Worm (Caenorhabditis elegans) whole organism, young adult: ENCODE measurements around the gene B0348.1.
A peak's percentile ranks its signal among the peaks of the same experiment; 100 is the strongest.

Source experiments
- D2030.7 ChIP-seq: fragments of 200-800 bp; sonication (Bioruptor generic); IDR thresholded peaks from 2 replicates; pipeline ENCODE4 v1.3.6; 2022; ENCODE audit warnings: missing genetic modification reagents, missing genetic modification characterization, missing compliant biosample characterization
- F33H1.4 ChIP-seq: fragments of 200-800 bp; sonication (Bioruptor generic); IDR thresholded peaks from 2 replicates; pipeline ENCODE4 v1.3.6; 2022; ENCODE audit warnings: missing genetic modification reagents, missing genetic modification characterization, missing compliant biosample characterization
- T07F8.4 ChIP-seq: sonication (generic microtip); optimal IDR thresholded peaks from 2 replicates; lab custom pipeline; 2016; ENCODE audit warnings: mild to moderate bottlenecking, missing genetic modification characterization, moderate library complexity, missing compliant biosample characterization
- Y53F4B.3 ChIP-seq: fragments of 200-800 bp; sonication (Bioruptor generic); IDR thresholded peaks from 2 replicates; pipeline ENCODE4 v1.3.6; 2022; ENCODE audit warnings: missing genetic modification reagents, missing genetic modification characterization, missing compliant biosample characterization
- Y53G8AR.9 ChIP-seq: fragments of 200-800 bp; sonication (Bioruptor generic); conservative IDR thresholded peaks from 2 replicates; pipeline ENCODE4 v1.3.6; 2022; ENCODE audit warnings: missing genetic modification reagents, missing genetic modification characterization, missing compliant biosample characterization
- Y95B8A.8 ChIP-seq: fragments of 200-800 bp; sonication (Bioruptor generic); IDR thresholded peaks from 2 replicates; pipeline ENCODE4 v1.3.6; 2022; ENCODE audit warnings: missing genetic modification reagents, missing genetic modification characterization, missing compliant biosample characterization
- ZK185.1 ChIP-seq: sonication (generic microtip); optimal IDR thresholded peaks from 2 replicates; lab custom pipeline; 2016; ENCODE audit warnings: mild to moderate bottlenecking, missing genetic modification characterization, missing compliant biosample characterization; ENCODE audit not compliant: poor library complexity, severe bottlenecking
- akir-1 ChIP-seq: fragments of 200-800 bp; sonication (Bioruptor generic); optimal IDR thresholded peaks from 2 replicates; lab custom pipeline; 2018; ENCODE audit warnings: mild to moderate bottlenecking, missing genetic modification characterization, moderate library complexity, missing compliant biosample characterization
- ama-1 ChIP-seq, 3 experiments: fragments of 150-350 bp in 1 of 3; sonication (generic microtip) in 2 of 3; optimal IDR thresholded peaks; 2 replicates each; lab custom pipeline; 2014 to 2018; ENCODE audit warnings: missing biosample characterization in 2 of 3, missing genetic modification characterization in 2 of 3, missing genetic modification reagents in 2 of 3
- aptf-2 ChIP-seq: fragments of 200-800 bp; sonication (Bioruptor generic); conservative IDR thresholded peaks from 2 replicates; pipeline ENCODE4 v1.3.6; 2022; ENCODE audit warnings: missing genetic modification reagents, missing genetic modification characterization, missing compliant biosample characterization
- aptf-3 ChIP-seq: fragments of 200-800 bp; sonication (Bioruptor generic); IDR thresholded peaks from 2 replicates; pipeline ENCODE4 v1.3.6; 2022; ENCODE audit warnings: missing genetic modification characterization, missing compliant biosample characterization
- athp-1 ChIP-seq: sonication (generic microtip); optimal IDR thresholded peaks from 2 replicates; lab custom pipeline; 2017; ENCODE audit warnings: mild to moderate bottlenecking, missing genetic modification characterization, missing compliant biosample characterization
- attf-5 ChIP-seq: fragments of 200-800 bp; sonication (Bioruptor generic); optimal IDR thresholded peaks from 2 replicates; lab custom pipeline; 2018; ENCODE audit warnings: mild to moderate bottlenecking, missing genetic modification characterization, missing compliant biosample characterization
- cebp-2 ChIP-seq: fragments of 200-800 bp; sonication (Bioruptor generic); IDR thresholded peaks from 2 replicates; pipeline ENCODE4 v1.3.6; 2022; ENCODE audit warnings: missing genetic modification characterization, missing compliant biosample characterization
- ceh-27 ChIP-seq: fragments of 200-800 bp; sonication (Bioruptor generic); optimal IDR thresholded peaks from 2 replicates; lab custom pipeline; 2018; ENCODE audit warnings: mild to moderate bottlenecking, missing genetic modification characterization, moderate library complexity, missing compliant biosample characterization
- ceh-40 ChIP-seq: fragments of 200-800 bp; sonication (Bioruptor generic); IDR thresholded peaks from 2 replicates; pipeline ENCODE4 v1.3.6; 2022; ENCODE audit warnings: missing genetic modification characterization, missing compliant biosample characterization
- ceh-58 ChIP-seq: fragments of 200-800 bp; sonication (Bioruptor generic); IDR thresholded peaks from 2 replicates; pipeline ENCODE4 v1.3.6; 2022; ENCODE audit warnings: missing genetic modification characterization, missing compliant biosample characterization
- chd-7 ChIP-seq: sonication (generic microtip); optimal IDR thresholded peaks from 2 replicates; lab custom pipeline; 2016; ENCODE audit warnings: mild to moderate bottlenecking, missing genetic modification characterization, moderate library complexity, missing compliant biosample characterization
- die-1 ChIP-seq: sonication (generic microtip); optimal IDR thresholded peaks from 2 replicates; lab custom pipeline; 2016; ENCODE audit warnings: missing genotype, mild to moderate bottlenecking, missing genetic modification characterization, missing compliant biosample characterization
- egrh-3 ChIP-seq: fragments of 200-800 bp; sonication (Bioruptor generic); IDR thresholded peaks from 2 replicates; pipeline ENCODE4 v1.3.6; 2022; ENCODE audit warnings: missing genetic modification reagents, missing genetic modification characterization, missing compliant biosample characterization
- ets-4 ChIP-seq: fragments of 200-800 bp; sonication (Bioruptor generic); optimal IDR thresholded peaks from 2 replicates; lab custom pipeline; 2018; ENCODE audit warnings: mild to moderate bottlenecking, missing genetic modification characterization, missing compliant biosample characterization
- gei-17 ChIP-seq: fragments of 200-800 bp; sonication (Bioruptor generic); optimal IDR thresholded peaks from 2 replicates; lab custom pipeline; 2018; ENCODE audit warnings: mild to moderate bottlenecking, missing genetic modification characterization, missing compliant biosample characterization
- him-1 ChIP-seq: sonication (generic microtip); optimal IDR thresholded peaks from 2 replicates; lab custom pipeline; 2016; ENCODE audit warnings: missing genotype, missing genetic modification reagents, missing genetic modification characterization, missing compliant biosample characterization
- hlh-12 ChIP-seq: sonication (generic microtip); optimal IDR thresholded peaks from 2 replicates; lab custom pipeline; 2016; ENCODE audit warnings: missing genetic modification characterization, missing compliant biosample characterization
- hmg-20 ChIP-seq: fragments of 200-800 bp; sonication (Bioruptor generic); IDR thresholded peaks from 2 replicates; pipeline ENCODE4 v1.3.6; 2022; ENCODE audit warnings: missing genetic modification reagents, missing genetic modification characterization, missing compliant biosample characterization
- hrde-1 ChIP-seq: sonication (generic microtip); optimal IDR thresholded peaks from 2 replicates; lab custom pipeline; 2016; ENCODE audit warnings: missing genetic modification characterization, mild to moderate bottlenecking, missing compliant biosample characterization, moderate library complexity, missing genotype, missing genetic modification reagents, borderline replicate concordance
- let-607 ChIP-seq, 2 experiments: fragments of 200-800 bp in 1 of 2; sonication (Bioruptor generic) in 1 of 2; sonication (generic microtip) in 1 of 2; optimal IDR thresholded peaks; 2 replicates each; lab custom pipeline; 2016 to 2018; ENCODE audit warnings: mild to moderate bottlenecking in 2 of 2, missing compliant biosample characterization in 2 of 2, missing genetic modification characterization in 2 of 2, moderate library complexity in 2 of 2, missing genotype in 1 of 2
- lin-26 ChIP-seq: fragments of 200-800 bp; sonication (Bioruptor generic); IDR thresholded peaks from 2 replicates; pipeline ENCODE4 v1.3.6; 2022; ENCODE audit warnings: missing genetic modification reagents, missing genetic modification characterization, missing compliant biosample characterization
- lin-35 ChIP-seq, 3 experiments: fragments of 150-350 bp in 2 of 3; sonication (generic microtip) in 1 of 3; optimal IDR thresholded peaks; 2 replicates each; lab custom pipeline; 2014 to 2018; ENCODE audit warnings: missing biosample characterization in 3 of 3, missing genetic modification characterization in 3 of 3, missing genetic modification reagents in 3 of 3
- lsy-27 ChIP-seq: sonication (generic microtip); optimal IDR thresholded peaks from 2 replicates; lab custom pipeline; 2017; ENCODE audit warnings: missing genetic modification characterization, mild to moderate bottlenecking, missing compliant biosample characterization, antibody characterized with exemption, missing genotype, borderline replicate concordance; ENCODE audit not compliant: insufficient read depth
- madf-6 ChIP-seq: fragments of 200-800 bp; sonication (Bioruptor generic); IDR thresholded peaks from 2 replicates; pipeline ENCODE4 v1.3.6; 2022; ENCODE audit warnings: missing genetic modification reagents, missing genetic modification characterization, missing compliant biosample characterization
- madf-8 ChIP-seq: fragments of 200-800 bp; sonication (Bioruptor generic); conservative IDR thresholded peaks from 2 replicates; pipeline ENCODE4 v1.3.6; 2022; ENCODE audit warnings: missing genetic modification reagents, missing genetic modification characterization, missing compliant biosample characterization
- mcd-1 ChIP-seq: fragments of 200-800 bp; sonication (Bioruptor generic); IDR thresholded peaks from 2 replicates; pipeline ENCODE4 v1.3.6; 2022; ENCODE audit warnings: missing genetic modification reagents, missing genetic modification characterization, missing compliant biosample characterization
- nfyb-1 ChIP-seq: fragments of 200-800 bp; sonication (Bioruptor generic); IDR thresholded peaks from 2 replicates; pipeline ENCODE4 v1.3.6; 2022; ENCODE audit warnings: missing genetic modification reagents, missing genetic modification characterization, missing compliant biosample characterization
- nhr-179 ChIP-seq: sonication (generic microtip); optimal IDR thresholded peaks from 2 replicates; lab custom pipeline; 2016; ENCODE audit warnings: mild to moderate bottlenecking, missing genetic modification characterization, missing compliant biosample characterization
- pha-4 ChIP-seq: fragments of 150-350 bp; sonication (generic microtip); optimal IDR thresholded peaks from 2 replicates; lab custom pipeline; 2014; ENCODE audit warnings: missing biosample characterization, missing genetic modification reagents, missing genetic modification characterization
- rcor-1 ChIP-seq: fragments of 200-800 bp; sonication (Bioruptor generic); IDR thresholded peaks from 2 replicates; pipeline ENCODE4 v1.3.6; 2022; ENCODE audit warnings: missing genetic modification reagents, missing genetic modification characterization, missing compliant biosample characterization
- repo-1 ChIP-seq: sonication (generic microtip); optimal IDR thresholded peaks from 2 replicates; lab custom pipeline; 2017; ENCODE audit warnings: mild to moderate bottlenecking, missing genetic modification characterization, missing compliant biosample characterization
- rpc-1 ChIP-seq, 2 experiments: fragments of 150-350 bp in 1 of 2; sonication (generic microtip) in 1 of 2; optimal IDR thresholded peaks; 2 replicates each; lab custom pipeline; 2014 to 2018; ENCODE audit warnings: missing biosample characterization in 1 of 2, missing genetic modification characterization in 1 of 2, missing genetic modification reagents in 1 of 2, missing genotype in 1 of 2
- snpc-1.3 ChIP-seq: sonication (generic microtip); optimal IDR thresholded peaks from 2 replicates; lab custom pipeline; 2017; ENCODE audit warnings: missing genetic modification characterization, mild to moderate bottlenecking, missing compliant biosample characterization, antibody characterized with exemption, moderate library complexity, missing genotype, missing genetic modification reagents; ENCODE audit not compliant: insufficient read depth
- somi-1 ChIP-seq: fragments of 200-800 bp; sonication (Bioruptor generic); optimal IDR thresholded peaks from 2 replicates; lab custom pipeline; 2018; ENCODE audit warnings: mild to moderate bottlenecking, missing genetic modification characterization, missing compliant biosample characterization
- sptf-2 ChIP-seq: fragments of 200-800 bp; sonication (Bioruptor generic); optimal IDR thresholded peaks from 2 replicates; lab custom pipeline; 2018; ENCODE audit warnings: mild to moderate bottlenecking, missing genetic modification characterization, missing compliant biosample characterization
- zfh-2 ChIP-seq: fragments of 200-800 bp; sonication (Bioruptor generic); conservative IDR thresholded peaks from 2 replicates; pipeline ENCODE4 v1.3.6; 2022; ENCODE audit warnings: missing genetic modification reagents, missing genetic modification characterization, missing compliant biosample characterization
- zim-3 ChIP-seq: sonication (generic microtip); optimal IDR thresholded peaks from 2 replicates; lab custom pipeline; 2017; ENCODE audit warnings: mild to moderate bottlenecking, missing genetic modification characterization, moderate library complexity, missing compliant biosample characterization
- ztf-18 ChIP-seq: sonication (generic microtip); optimal IDR thresholded peaks from 2 replicates; lab custom pipeline; 2016; ENCODE audit warnings: missing genotype, mild to moderate bottlenecking, missing genetic modification characterization, missing compliant biosample characterization
- ztf-25 ChIP-seq: fragments of 200-800 bp; sonication (Bioruptor generic); IDR thresholded peaks from 2 replicates; pipeline ENCODE4 v1.3.6; 2022; ENCODE audit warnings: missing genetic modification reagents, missing genetic modification characterization, missing compliant biosample characterization

Gene B0348.1

ce11 chrV:53286-53685 is 4.6 kb downstream of the B0348.1 start (continued):
- TF ChIP-seq lin-26 (peak; percentile 96), ceh-27 (GFP tag; lab: Kevin White, UChicago) (peak; percentile 69), let-607 (tag; optimal IDR thresholded peaks at IDR 0.05; lab: Kevin White, UChicago) (peak; percentile 54), mcd-1 (GFP tag; lab: Robert Waterston, UW) (no peak; the same call in 1 of the 2 replicates), D2030.7 (GFP tag; lab: Robert Waterston, UW) (peak; percentile 65), F33H1.4 (GFP tag; lab: Robert Waterston, UW) (0 out of 2 replicates have a peak, but pooled peaks have one; percentile 11), pha-4 (tag; lab: Kevin White, UChicago) (no peak), nfyb-1 (peak; percentile 89; the same call in 1 of the 2 replicates), hlh-12 (no peak), aptf-3 (no peak), zfh-2 (GFP tag; lab: Robert Waterston, UW) (no peak), ztf-25 (GFP tag; lab: Robert Waterston, UW) (peak; percentile 85), sptf-2 (GFP tag; lab: Kevin White, UChicago) (peak; percentile 64), T07F8.4 (tag; lab: Kevin White, UChicago) (peak; percentile 82), somi-1 (GFP tag; lab: Kevin White, UChicago) (peak; percentile 39), madf-8 (GFP tag; lab: Robert Waterston, UW) (0 out of 2 replicates have a peak, but pooled peaks have one; percentile 21), egrh-3 (GFP tag; lab: Robert Waterston, UW) (no peak), Y53G8AR.9 (GFP tag; lab: Robert Waterston, UW) (no peak; the same call in 1 of the 2 replicates), ets-4 (GFP tag; lab: Kevin White, UChicago) (peak; percentile 38), cebp-2 (GFP tag; lab: Robert Waterston, UW) (0 out of 2 replicates have a peak, but pooled peaks have one; percentile 42), him-1 (tag; lab: Kevin White, UChicago) (peak; percentile 52), ceh-58 (GFP tag; lab: Robert Waterston, UW) (no peak), gei-17 (no peak), hmg-20 (GFP tag; lab: Robert Waterston, UW) (0 out of 2 replicates have a peak, but pooled peaks have one; percentile 22), chd-7 (tag; lab: Kevin White, UChicago) (peak; percentile 80), Y53F4B.3 (0 out of 2 replicates have a peak, but pooled peaks have one; percentile 13), ceh-40 (GFP tag; lab: Robert Waterston, UW) (peak; percentile 84), rcor-1 (GFP tag; lab: Robert Waterston, UW) (no peak), nhr-179 (no peak), hrde-1 (tag; lab: Kevin White, UChicago) (peak; percentile 6), zim-3 (tag; lab: Kevin White, UChicago) (peak; percentile 96), ZK185.1 (tag; lab: Kevin White, UChicago) (peak; percentile 71), madf-6 (GFP tag; lab: Robert Waterston, UW) (no peak; the same call in none of the 2 replicates), lin-35 (GFP tag; optimal IDR thresholded peaks at IDR 0.05; lab: Kevin White, UChicago) (peak in 1 of 3 experiments; percentile 36), ztf-18 (tag; lab: Kevin White, UChicago) (peak; percentile 71), snpc-1.3 (tag; lab: Kevin White, UChicago) (peak; percentile 85), die-1 (peak; percentile 83), repo-1 (tag; lab: Kevin White, UChicago) (peak; percentile 9), akir-1 (GFP tag; lab: Kevin White, UChicago) (peak; percentile 53), ama-1 (optimal IDR thresholded peaks at IDR 0.05; lab: Kevin White, UChicago) (no peak), ama-1 (GFP tag; optimal IDR thresholded peaks at IDR 0.05; lab: Kevin White, UChicago) (peak; percentile 60 to 66), Y95B8A.8 (GFP tag; lab: Robert Waterston, UW) (no peak), rpc-1 (optimal IDR thresholded peaks at IDR 0.05; lab: Kevin White, UChicago) (peak; percentile 96), rpc-1 (tag; optimal IDR thresholded peaks at IDR 0.05; lab: Kevin White, UChicago) (peak; percentile 97), aptf-2 (GFP tag; lab: Robert Waterston, UW) (no peak), attf-5 (no peak), athp-1 (tag; lab: Kevin White, UChicago) (peak; percentile 69), lsy-27 (tag; lab: Kevin White, UChicago) (peak; percentile 84)
